Fruit fly (Drosophila melanogaster) whole organism, adult: ENCODE results near the gene Cisd2.
A peak's percentile ranks its signal among the peaks of the same experiment; 100 is the strongest.

Experiments
- CG11617 ChIP-seq: fragments of 200-800 bp; sonication (Bioruptor generic); optimal IDR thresholded peaks from 2 replicates; lab custom pipeline; 2017; ENCODE audit warnings: mild to moderate bottlenecking, missing biosample characterization, missing genetic modification reagents, missing genetic modification characterization
- CG12768 ChIP-seq: fragments of 200-800 bp; sonication (Bioruptor generic); optimal IDR thresholded peaks from 2 replicates; lab custom pipeline; 2017; ENCODE audit warnings: missing biosample characterization, missing genetic modification characterization, mild to moderate bottlenecking, moderate library complexity, missing genetic modification reagents
- CG14711 ChIP-seq: fragments of 200-800 bp; sonication (Bioruptor generic); optimal IDR thresholded peaks from 2 replicates; lab custom pipeline; 2018; ENCODE audit warnings: missing biosample characterization, mild to moderate bottlenecking, missing genetic modification characterization, moderate library complexity
- CG1620 ChIP-seq: fragments of 200-800 bp; sonication (Bioruptor generic); optimal IDR thresholded peaks from 2 replicates; lab custom pipeline; 2016; ENCODE audit warnings: missing biosample characterization, missing genetic modification characterization
- CG33017 ChIP-seq: fragments of 200-800 bp; sonication (Bioruptor generic); optimal IDR thresholded peaks from 2 replicates; lab custom pipeline; 2018; ENCODE audit warnings: missing biosample characterization, mild to moderate bottlenecking, missing genetic modification characterization, moderate library complexity
- CG5204 ChIP-seq: fragments of 200-800 bp; sonication (Bioruptor generic); optimal IDR thresholded peaks from 2 replicates; lab custom pipeline; 2016; ENCODE audit warnings: missing biosample characterization, missing genetic modification characterization
- CG7045 ChIP-seq: fragments of 200-800 bp; sonication (Bioruptor generic); optimal IDR thresholded peaks from 2 replicates; lab custom pipeline; 2017; ENCODE audit warnings: missing biosample characterization, mild to moderate bottlenecking, missing genetic modification characterization
- CG7101 ChIP-seq: fragments of 200-800 bp; sonication (Bioruptor generic); optimal IDR thresholded peaks from 2 replicates; lab custom pipeline; 2018; ENCODE audit warnings: missing biosample characterization, mild to moderate bottlenecking, missing genetic modification characterization, moderate library complexity
- Clk ChIP-seq: fragments of 200-800 bp; sonication (Bioruptor generic); optimal IDR thresholded peaks from 2 replicates; lab custom pipeline; 2017; ENCODE audit warnings: missing biosample characterization, missing genetic modification characterization
- Crg-1 ChIP-seq: fragments of 200-800 bp; sonication (Bioruptor generic); optimal IDR thresholded peaks from 2 replicates; lab custom pipeline; 2016; ENCODE audit warnings: missing biosample characterization, missing genetic modification characterization
- Hr96 ChIP-seq: fragments of 200-800 bp; sonication (Bioruptor generic); optimal IDR thresholded peaks from 2 replicates; lab custom pipeline; 2016; ENCODE audit warnings: missing biosample characterization, missing genetic modification characterization
- Mnt ChIP-seq: fragments of 200-800 bp; sonication (Bioruptor generic); optimal IDR thresholded peaks from 2 replicates; lab custom pipeline; 2016; ENCODE audit warnings: missing biosample characterization, mild to moderate bottlenecking, missing genetic modification characterization
- bab1 ChIP-seq: fragments of 200-800 bp; sonication (Bioruptor generic); optimal IDR thresholded peaks from 3 replicates; lab custom pipeline; 2019; ENCODE audit warnings: missing biosample characterization, mild to moderate bottlenecking, missing genetic modification characterization, moderate library complexity
- cic ChIP-seq: fragments of 200-800 bp; sonication (Bioruptor generic); optimal IDR thresholded peaks from 2 replicates; lab custom pipeline; 2017; ENCODE audit warnings: missing biosample characterization, mild to moderate bottlenecking, missing genetic modification characterization, moderate library complexity
- cnc ChIP-seq, 2 experiments: fragments of >200 bp; optimal IDR thresholded peaks; 2 replicates each; lab custom pipeline; 2017
- kay ChIP-seq: fragments of 200-800 bp; sonication (Bioruptor generic); peaks from one replicate; lab custom pipeline; 2016; ENCODE audit warnings: missing biosample characterization, missing genetic modification characterization, borderline replicate concordance
- ovo ChIP-seq: fragments of 200-800 bp; sonication (Bioruptor generic); optimal IDR thresholded peaks from 2 replicates; lab custom pipeline; 2016; ENCODE audit warnings: missing biosample characterization, missing genetic modification characterization
- pad ChIP-seq: fragments of 200-800 bp; sonication (Bioruptor generic); optimal IDR thresholded peaks from 3 replicates; lab custom pipeline; 2017; ENCODE audit warnings: missing biosample characterization, missing genetic modification characterization, mild to moderate bottlenecking, moderate library complexity, missing genetic modification reagents
- tj ChIP-seq: fragments of 200-800 bp; sonication (Bioruptor generic); optimal IDR thresholded peaks from 3 replicates; lab custom pipeline; 2017; ENCODE audit warnings: missing biosample characterization, mild to moderate bottlenecking, missing genetic modification characterization, moderate library complexity
- toe ChIP-seq: fragments of 200-800 bp; sonication (Bioruptor generic); optimal IDR thresholded peaks from 2 replicates; lab custom pipeline; 2016; ENCODE audit warnings: missing biosample characterization, missing genetic modification characterization

Cisd2 gene

DNA sequence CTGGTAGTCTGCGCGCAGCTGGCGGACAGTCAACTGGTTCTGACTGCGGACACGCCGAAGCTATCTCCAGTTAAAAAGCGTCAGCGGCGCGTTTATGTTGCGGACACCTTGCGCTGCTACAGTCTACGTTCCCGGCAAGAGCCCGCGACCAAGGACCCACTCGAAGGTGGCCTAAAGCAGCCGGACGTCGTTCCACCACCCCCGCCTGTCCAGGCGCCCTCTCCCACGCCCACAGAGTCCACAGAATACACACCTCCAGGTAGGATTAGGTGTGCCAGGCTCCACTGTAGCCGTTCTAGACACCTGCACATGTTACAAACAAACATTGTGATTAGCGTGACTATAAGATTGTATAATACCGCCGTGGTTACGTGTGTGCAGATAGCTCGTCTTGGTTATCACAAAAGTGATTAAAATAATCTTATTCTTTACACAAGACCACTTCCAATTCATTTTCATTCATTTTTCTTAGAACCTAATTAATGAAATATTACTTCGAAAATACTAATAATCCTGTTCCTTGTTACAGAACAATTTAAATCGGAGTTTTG is 7.4 kb upstream of the Cisd2 start:
- TF ChIP-seq CG11617 (no peak), CG1620 (GFP tag; lab: Kevin White, UChicago) (no peak), cic (peak; percentile 74), Mnt (peak; percentile 65)

dm6 chr3R:29229958-29230357 is 6.7 kb upstream of the Cisd2 start:
- TF ChIP-seq ovo (GFP tag; lab: Kevin White, UChicago) (no peak), Mnt (peak; percentile 46)

DNA sequence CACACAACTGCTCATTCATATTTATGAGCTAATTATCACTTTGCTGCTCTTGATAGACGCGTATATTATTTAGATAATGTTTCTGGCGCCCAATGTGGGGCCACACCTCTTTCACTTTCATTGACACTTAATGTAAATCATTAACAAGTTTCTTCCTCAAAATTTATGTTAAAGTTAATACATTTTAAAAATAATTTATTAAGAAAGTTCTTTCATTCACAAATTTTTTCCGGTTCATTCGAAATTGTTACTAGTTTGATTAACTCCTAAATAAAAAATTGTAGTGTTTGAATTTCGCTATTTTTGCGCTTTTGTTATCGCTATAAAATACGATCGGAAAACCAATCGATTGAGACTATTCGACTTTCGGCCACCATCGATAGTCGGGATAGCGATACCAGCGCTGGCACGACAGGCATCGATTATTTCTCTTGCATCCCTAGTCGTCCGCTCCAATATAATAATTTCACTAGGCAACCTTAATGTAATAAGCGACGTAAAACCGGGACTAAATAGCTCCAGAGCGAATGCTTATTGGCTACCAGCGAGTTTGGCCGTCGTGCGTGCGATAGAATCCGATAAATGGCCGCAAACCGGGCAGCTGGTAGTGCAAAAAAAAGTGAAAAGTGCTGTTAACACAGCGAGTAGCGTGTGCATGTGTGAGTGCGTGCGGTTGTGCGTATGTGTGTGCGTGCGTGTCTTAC is 5.7 kb upstream of the Cisd2 start, which contains the start of gene Usp1:
TSS of gene Usp1 (plus strand) at position 417 of the 704 bp plus-strand sequence.
- TF ChIP-seq tj (GFP tag; lab: Kevin White, UChicago) (peak; percentile 2), CG7045 (peak; percentile 18), Hr96 (GFP tag; lab: Kevin White, UChicago) (peak; percentile 0), ovo (GFP tag; lab: Kevin White, UChicago) (no peak), Mnt (peak; percentile 30), toe (GFP tag; lab: Kevin White, UChicago) (no peak)

DNA sequence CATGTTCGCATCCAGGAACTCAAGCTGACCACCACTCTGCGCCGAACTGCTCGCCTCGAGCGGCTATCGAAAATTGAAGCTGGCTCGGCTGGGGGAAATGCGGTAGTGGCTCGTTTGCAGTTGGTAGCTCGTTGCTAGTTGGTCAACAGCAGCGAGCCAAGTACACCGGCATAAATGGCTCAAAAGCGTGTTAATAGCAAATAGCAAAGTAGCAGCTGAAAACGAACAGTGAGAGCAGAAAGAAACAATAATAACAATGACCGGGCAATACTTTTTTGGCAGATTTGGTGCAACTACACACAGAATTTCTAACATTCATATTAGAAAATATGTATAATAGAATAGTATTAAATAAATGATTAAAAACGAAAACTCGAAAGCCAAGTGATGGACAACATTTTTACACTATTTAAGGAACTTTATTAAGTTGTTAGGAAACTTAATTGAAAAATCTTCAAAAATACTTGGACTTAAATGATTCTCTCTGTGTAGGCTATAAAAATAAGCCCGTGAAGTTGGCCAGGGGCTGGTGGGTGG is 4.5 kb upstream of the Cisd2 start, which contains the start of gene CG14507:
TSS of gene CG14507 (minus strand) at position 51 of the 537 bp plus-strand sequence.
- no peak for TF ChIP-seq CG5204 (GFP tag; lab: Kevin White, UChicago)
- TF ChIP-seq CG33017 = no peak
- no peak for TF ChIP-seq CG14711 (tag; lab: Kevin White, UChicago)
- TF ChIP-seq Clk = no peak
- no peak for TF ChIP-seq pad (GFP tag; lab: Kevin White, UChicago)
- no peak for TF ChIP-seq CG7045
- TF ChIP-seq CG7101 (tag; lab: Kevin White, UChicago) = no peak
- no peak for TF ChIP-seq tj (GFP tag; lab: Kevin White, UChicago)
- no peak for TF ChIP-seq CG12768 (GFP tag; lab: Kevin White, UChicago)
- no peak for TF ChIP-seq Mnt
- no peak for TF ChIP-seq CG1620 (GFP tag; lab: Kevin White, UChicago)
- no peak for TF ChIP-seq kay (GFP tag; lab: Kevin White, UChicago)
- TF ChIP-seq ovo (GFP tag; lab: Kevin White, UChicago) = no peak
- TF ChIP-seq CG11617 = no peak

- TF ChIP-seq cnc (optimal IDR thresholded peaks at IDR 0.05; lab: Kevin White, UChicago) (no peak), cic (no peak)
Observed at dm6 chr3R:29221168-29221567, 2.1 kb downstream of the Cisd2 start.

DNA sequence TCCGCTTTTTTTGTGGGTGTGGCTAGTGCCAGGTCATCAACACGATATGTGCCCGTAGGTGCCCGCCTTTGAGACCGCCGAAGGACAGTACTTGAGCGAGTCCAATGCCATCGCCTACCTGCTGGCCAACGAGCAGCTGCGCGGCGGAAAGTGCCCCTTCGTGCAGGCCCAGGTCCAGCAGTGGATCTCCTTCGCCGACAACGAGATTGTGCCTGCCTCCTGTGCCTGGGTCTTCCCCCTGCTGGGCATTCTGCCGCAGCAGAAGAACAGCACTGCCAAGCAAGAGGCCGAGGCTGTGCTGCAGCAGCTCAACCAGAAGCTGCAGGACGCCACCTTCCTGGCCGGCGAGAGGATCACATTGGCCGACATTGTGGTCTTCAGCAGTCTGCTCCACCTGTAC is 2.6 kb downstream of the Cisd2 start:
- TF ChIP-seq Clk = no peak
- TF ChIP-seq CG5204 (GFP tag; lab: Kevin White, UChicago) = no peak
- no peak for TF ChIP-seq bab1
- TF ChIP-seq CG1620 (GFP tag; lab: Kevin White, UChicago) = no peak
- no peak for TF ChIP-seq ovo (GFP tag; lab: Kevin White, UChicago)
- TF ChIP-seq toe (GFP tag; lab: Kevin White, UChicago) = no peak
- no peak for TF ChIP-seq CG7045
- TF ChIP-seq CG11617 = no peak
- TF ChIP-seq CG7101 (tag; lab: Kevin White, UChicago) = no peak
- TF ChIP-seq CG14711 (tag; lab: Kevin White, UChicago) = no peak
- no peak for TF ChIP-seq CG33017
- TF ChIP-seq kay (GFP tag; lab: Kevin White, UChicago) = no peak
- no peak for TF ChIP-seq cnc (optimal IDR thresholded peaks at IDR 0.05; lab: Kevin White, UChicago)
- TF ChIP-seq pad (GFP tag; lab: Kevin White, UChicago) = no peak
- no peak for TF ChIP-seq cic
- no peak for TF ChIP-seq Mnt
- TF ChIP-seq tj (GFP tag; lab: Kevin White, UChicago) = no peak
- TF ChIP-seq Crg-1 (GFP tag; lab: Kevin White, UChicago) = no peak

dm6 chr3R:29219948-29220347 is 3.3 kb downstream of the Cisd2 start, which contains the start of gene eEF1gamma:
eEF1gamma (plus strand) TSS chr3R:29220172.
- TF ChIP-seq Mnt (peak; percentile 93), bab1 (peak; percentile 96), CG33017 (peak; percentile 84), CG12768 (GFP tag; lab: Kevin White, UChicago) (peak; percentile 93), CG7045 (peak; percentile 95), ovo (GFP tag; lab: Kevin White, UChicago) (peak; percentile 95), CG14711 (tag; lab: Kevin White, UChicago) (peak; percentile 80), Crg-1 (GFP tag; lab: Kevin White, UChicago) (peak; percentile 97), Hr96 (GFP tag; lab: Kevin White, UChicago) (peak; percentile 96), tj (GFP tag; lab: Kevin White, UChicago) (peak; percentile 87), Clk (peak; percentile 87), cnc (optimal IDR thresholded peaks at IDR 0.05; lab: Kevin White, UChicago) (no peak), pad (GFP tag; lab: Kevin White, UChicago) (peak; percentile 88), CG11617 (peak; percentile 97), CG1620 (GFP tag; lab: Kevin White, UChicago) (peak; percentile 95), toe (GFP tag; lab: Kevin White, UChicago) (peak; percentile 92), CG7101 (tag; lab: Kevin White, UChicago) (peak; percentile 94), kay (GFP tag; lab: Kevin White, UChicago) (no peak), cic (peak; percentile 73), CG5204 (GFP tag; lab: Kevin White, UChicago) (peak; percentile 93)
